ENCODE assay signal across 1 fruit fly cellular context in the genomic region with DNA sequence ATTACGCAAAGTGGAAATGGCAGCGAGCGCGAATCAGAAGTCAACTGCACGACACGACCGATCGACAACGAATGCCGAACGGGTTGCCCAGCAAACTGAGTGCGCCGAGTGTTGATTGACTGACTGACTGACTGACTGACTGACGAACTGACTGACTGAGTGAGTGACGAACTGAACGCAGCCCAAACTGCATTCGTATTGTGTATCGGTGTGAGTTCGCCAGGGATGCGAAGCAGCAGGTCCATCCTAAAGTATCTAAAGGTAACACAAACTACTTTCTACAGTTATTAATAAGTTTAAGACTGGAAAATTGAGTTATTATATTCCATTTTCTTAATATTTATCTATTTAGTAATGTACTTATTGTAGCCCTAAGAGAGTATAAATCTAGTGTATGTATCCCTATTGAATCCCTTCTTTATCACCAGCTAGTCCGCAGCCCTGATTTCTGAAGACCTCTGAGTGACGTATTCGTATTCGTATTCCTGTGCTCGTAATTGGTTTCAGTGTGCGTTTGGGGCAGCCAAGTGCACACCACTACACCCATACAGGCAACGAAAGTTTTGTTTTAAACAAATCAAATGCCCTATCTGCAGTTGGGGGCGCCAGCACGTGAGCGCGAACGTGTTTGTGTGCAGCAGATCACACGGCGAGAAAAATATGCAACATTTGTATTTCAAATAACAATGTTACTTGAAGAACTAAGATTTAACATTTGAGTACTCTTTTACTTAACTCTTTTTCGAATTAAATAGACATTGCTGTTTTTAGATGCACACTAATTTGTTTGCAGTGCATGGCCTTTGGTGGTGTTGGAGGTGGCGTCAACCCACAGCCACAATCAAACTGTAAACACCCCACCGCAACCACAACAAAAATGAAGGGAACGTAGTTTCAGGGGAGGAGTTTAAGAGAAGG.
TF ChIP-seq lines count a peak whose summit lies in the region.

No protein-coding gene starts in this region.

TF ChIP-seq in whole organism, embryonic, 481 proteins besides CTCF, POLR2A, EP300 and RAD21 (continued from another document):
- TF ChIP-seq CG3838 (GFP tag; optimal IDR thresholded peaks at IDR 0.05; lab: Kevin White, UChicago) (peak; percentile 73), CG3065 (GFP tag; optimal IDR thresholded peaks at IDR 0.05; lab: Kevin White, UChicago) (peak; percentile 87), zf30C (GFP tag; optimal IDR thresholded peaks at IDR 0.05; lab: Kevin White, UChicago) (peak; percentile 88), ase (GFP tag; IDR thresholded peaks at IDR 0.05; lab: Robert Waterston, UW) (peak; percentile 93), CG18476 (GFP tag; optimal IDR thresholded peaks at IDR 0.05; lab: Kevin White, UChicago) (peak; percentile 90), mld (GFP tag; IDR thresholded peaks at IDR 0.05; lab: Robert Waterston, UW; ENCODE audit: partially characterized antibody) (no peak), CG4730 (GFP tag; IDR thresholded peaks at IDR 0.05; lab: Robert Waterston, UW) (peak; percentile 93), luna (GFP tag; optimal IDR thresholded peaks at IDR 0.05; lab: Kevin White, UChicago) (peak; percentile 36), Oaz (GFP tag; IDR thresholded peaks at IDR 0.05; lab: Robert Waterston, UW) (peak; percentile 76), pan (optimal IDR thresholded peaks at IDR 0.05; lab: Kevin White, UChicago) (no peak), pan (GFP tag; optimal IDR thresholded peaks at IDR 0.05 in 1 of 2, IDR thresholded peaks at IDR 0.05 in 1 of 2) (peak in 1 of 2 experiments; percentile 92), stc (GFP tag; IDR thresholded peaks at IDR 0.05; lab: Robert Waterston, UW) (peak; percentile 93), Mrtf (GFP tag; IDR thresholded peaks at IDR 0.05; lab: Robert Waterston, UW) (peak; percentile 94), CrebB (tag; optimal IDR thresholded peaks at IDR 0.05; lab: Kevin White, UChicago) (peak; percentile 88), Xbp1 (GFP tag; optimal IDR thresholded peaks at IDR 0.05; lab: Kevin White, UChicago) (peak; percentile 96), CG31388 (GFP tag; optimal IDR thresholded peaks at IDR 0.05; lab: Kevin White, UChicago) (peak; percentile 87), CG3726 (GFP tag; IDR thresholded peaks at IDR 0.05; lab: Robert Waterston, UW) (peak; percentile 89), maf-S (GFP tag; optimal IDR thresholded peaks at IDR 0.05; lab: Kevin White, UChicago) (peak; percentile 94), Nf-YA (GFP tag; IDR thresholded peaks at IDR 0.05; lab: Robert Waterston, UW) (peak; percentile 89), Oli (tag; optimal IDR thresholded peaks at IDR 0.05; lab: Kevin White, UChicago) (peak; percentile 94), bbx (GFP tag; IDR thresholded peaks at IDR 0.05; lab: Robert Waterston, UW; ENCODE audit: partially characterized antibody) (no peak), aop (GFP tag; IDR thresholded peaks at IDR 0.05; lab: Robert Waterston, UW) (peak; percentile 62; the same call in 1 of the 2 replicates), ken (GFP tag; IDR thresholded peaks at IDR 0.05; lab: Robert Waterston, UW) (peak; percentile 97), CG3847 (GFP tag; IDR thresholded peaks at IDR 0.05; lab: Robert Waterston, UW) (peak; percentile 82), prd (optimal IDR thresholded peaks at IDR 0.05; lab: Kevin White, UChicago) (no peak), prd (GFP tag; IDR thresholded peaks at IDR 0.05; lab: Robert Waterston, UW) (peak; percentile 95), CG13123 (GFP tag; optimal IDR thresholded peaks at IDR 0.05; lab: Kevin White, UChicago) (peak; percentile 91), HmgD (GFP tag; optimal IDR thresholded peaks at IDR 0.05; lab: Kevin White, UChicago) (peak; percentile 83), CG3407 (GFP tag; optimal IDR thresholded peaks at IDR 0.05; lab: Kevin White, UChicago) (peak; percentile 95)
